Fruit fly (Drosophila melanogaster) whole organism, prepupa: ENCODE measurements around the gene Rab8.

ENCODE experiments used
- CG10631 ChIP-seq: fragments of 200-800 bp; sonication (Bioruptor generic); optimal IDR thresholded peaks from 2 replicates; lab custom pipeline; 2016; ENCODE audit warnings: missing biosample characterization, missing genetic modification characterization
- CG10669 ChIP-seq: fragments of 200-800 bp; sonication (Bioruptor generic); optimal IDR thresholded peaks from 3 replicates; lab custom pipeline; 2018; ENCODE audit warnings: missing biosample characterization, mild to moderate bottlenecking, missing genetic modification characterization, moderate library complexity
- CG11762 ChIP-seq: fragments of 200-800 bp; sonication (Bioruptor generic); optimal IDR thresholded peaks from 3 replicates; lab custom pipeline; 2016; ENCODE audit warnings: missing biosample characterization, missing genetic modification characterization; ENCODE audit not compliant: insufficient read depth
- CG11902 ChIP-seq: fragments of 200-800 bp; sonication (Bioruptor generic); optimal IDR thresholded peaks from 3 replicates; lab custom pipeline; 2016; ENCODE audit warnings: missing biosample characterization, missing genetic modification characterization
- CG15336 ChIP-seq: fragments of 200-800 bp; sonication (Bioruptor generic); IDR thresholded peaks from 2 replicates; pipeline ENCODE4 v1.3.6; 2022; ENCODE audit warnings: missing biosample characterization, missing genetic modification characterization
- CG1621 ChIP-seq: fragments of 200-800 bp; sonication (Bioruptor generic); optimal IDR thresholded peaks from 3 replicates; lab custom pipeline; 2018; ENCODE audit warnings: missing biosample characterization, mild to moderate bottlenecking, missing genetic modification characterization
- CG16779 ChIP-seq: fragments of 200-800 bp; sonication (Bioruptor generic); optimal IDR thresholded peaks from 3 replicates; lab custom pipeline; 2017; ENCODE audit warnings: missing biosample characterization, mild to moderate bottlenecking, missing genetic modification characterization
- CG3032 ChIP-seq: fragments of 200-800 bp; optimal IDR thresholded peaks from 2 replicates; lab custom pipeline; 2019; ENCODE audit warnings: missing biosample characterization, mild to moderate bottlenecking, missing genetic modification characterization, moderate library complexity
- CG31627 ChIP-seq: fragments of 200-800 bp; sonication (Bioruptor generic); optimal IDR thresholded peaks from 3 replicates; lab custom pipeline; 2016; ENCODE audit warnings: missing biosample characterization, missing genetic modification characterization
- CG34406 ChIP-seq: fragments of 200-800 bp; sonication (Bioruptor generic); optimal IDR thresholded peaks from 3 replicates; lab custom pipeline; 2016; ENCODE audit warnings: missing biosample characterization, missing genetic modification characterization
- CG3919 ChIP-seq: fragments of 200-800 bp; sonication (Bioruptor generic); optimal IDR thresholded peaks from 3 replicates; lab custom pipeline; 2016; ENCODE audit warnings: missing biosample characterization, missing genetic modification characterization
- CG4318 ChIP-seq: fragments of 200-800 bp; sonication (Bioruptor generic); optimal IDR thresholded peaks from 3 replicates; lab custom pipeline; 2017; ENCODE audit warnings: missing biosample characterization, mild to moderate bottlenecking, missing genetic modification characterization
- CG6163 ChIP-seq: fragments of 200-800 bp; sonication (Bioruptor generic); IDR thresholded peaks from 3 replicates; pipeline ENCODE4 v1.3.6; 2022; ENCODE audit warnings: missing biosample characterization, missing genetic modification characterization
- CG6276 ChIP-seq: fragments of 200-800 bp; sonication (Bioruptor generic); optimal IDR thresholded peaks from 2 replicates; lab custom pipeline; 2017; ENCODE audit warnings: missing biosample characterization, mild to moderate bottlenecking, missing genetic modification characterization
- CG6792 ChIP-seq: fragments of 200-800 bp; sonication (Bioruptor generic); optimal IDR thresholded peaks from 3 replicates; lab custom pipeline; 2016; ENCODE audit warnings: missing biosample characterization, missing genetic modification characterization
- CG6854 ChIP-seq: fragments of 200-800 bp; sonication (Bioruptor generic); optimal IDR thresholded peaks from 2 replicates; lab custom pipeline; 2017; ENCODE audit warnings: missing biosample characterization, mild to moderate bottlenecking, missing genetic modification characterization
- CG7368 ChIP-seq: fragments of 200-800 bp; sonication (Bioruptor generic); optimal IDR thresholded peaks from 3 replicates; lab custom pipeline; 2016; ENCODE audit warnings: missing biosample characterization, missing genetic modification characterization
- CG8119 ChIP-seq: fragments of 200-800 bp; sonication (Bioruptor generic); IDR thresholded peaks from 3 replicates; pipeline ENCODE4 v1.3.6; 2022; ENCODE audit warnings: missing biosample characterization, missing genetic modification characterization
- CG8319 ChIP-seq: fragments of 200-800 bp; sonication (Bioruptor generic); optimal IDR thresholded peaks from 3 replicates; lab custom pipeline; 2016; ENCODE audit warnings: missing biosample characterization, missing genetic modification characterization
- CG8632 ChIP-seq: fragments of 200-800 bp; sonication (Bioruptor generic); optimal IDR thresholded peaks from 3 replicates; lab custom pipeline; 2016; ENCODE audit warnings: missing biosample characterization, missing genetic modification characterization
- CG9139 ChIP-seq: fragments of 200-800 bp; sonication (Bioruptor generic); optimal IDR thresholded peaks from 3 replicates; lab custom pipeline; 2017; ENCODE audit warnings: missing biosample characterization, mild to moderate bottlenecking, missing genetic modification characterization
- Eip75B ChIP-seq: fragments of 200-800 bp; sonication (Bioruptor generic); optimal IDR thresholded peaks from 3 replicates; lab custom pipeline; 2016; ENCODE audit warnings: missing biosample characterization, missing genetic modification characterization
- Eip78C ChIP-seq: fragments of 200-800 bp; sonication (Bioruptor generic); peaks from one replicate; lab custom pipeline; 2016; ENCODE audit warnings: missing biosample characterization, missing genetic modification characterization
- Eip93F ChIP-seq: fragments of 200-800 bp; sonication (Bioruptor generic); optimal IDR thresholded peaks from 2 replicates; lab custom pipeline; 2016; ENCODE audit warnings: missing biosample characterization, mild to moderate bottlenecking, missing genetic modification characterization
- Ets96B ChIP-seq: fragments of 200-800 bp; optimal IDR thresholded peaks from 2 replicates; lab custom pipeline; 2019; ENCODE audit warnings: missing biosample characterization, mild to moderate bottlenecking, missing genetic modification characterization, moderate library complexity
- Gug ChIP-seq: fragments of 200-800 bp; sonication (Bioruptor generic); IDR thresholded peaks from 2 replicates; pipeline ENCODE4 v1.3.6; 2022; ENCODE audit warnings: missing biosample characterization, missing genetic modification characterization
- Hr39 ChIP-seq: fragments of 200-800 bp; sonication (Bioruptor generic); optimal IDR thresholded peaks from 2 replicates; lab custom pipeline; 2016; ENCODE audit warnings: missing biosample characterization, missing genetic modification characterization
- Lpt ChIP-seq: fragments of 200-800 bp; sonication (Bioruptor generic); optimal IDR thresholded peaks from 3 replicates; lab custom pipeline; 2016; ENCODE audit warnings: missing biosample characterization, missing genetic modification characterization
- Met ChIP-seq: fragments of 200-800 bp; sonication (Bioruptor generic); optimal IDR thresholded peaks from 3 replicates; lab custom pipeline; 2016; ENCODE audit warnings: missing biosample characterization, missing genetic modification characterization
- OdsH ChIP-seq: fragments of 200-800 bp; sonication (Bioruptor generic); optimal IDR thresholded peaks from 3 replicates; lab custom pipeline; 2016; ENCODE audit warnings: missing biosample characterization, missing genetic modification characterization
- Smox ChIP-seq: fragments of 200-800 bp; sonication (Bioruptor generic); optimal IDR thresholded peaks from 3 replicates; lab custom pipeline; 2016; ENCODE audit warnings: missing biosample characterization, missing genetic modification characterization
- Sox102F ChIP-seq: fragments of 200-800 bp; sonication (Bioruptor generic); optimal IDR thresholded peaks from 2 replicates; lab custom pipeline; 2016; ENCODE audit warnings: missing biosample characterization, mild to moderate bottlenecking, missing genetic modification characterization
- Sox14 ChIP-seq: fragments of 200-800 bp; sonication (Bioruptor generic); optimal IDR thresholded peaks from 3 replicates; lab custom pipeline; 2016; ENCODE audit warnings: missing biosample characterization, missing genetic modification characterization
- achi ChIP-seq: fragments of 200-800 bp; sonication (Bioruptor generic); optimal IDR thresholded peaks from 3 replicates; lab custom pipeline; 2016; ENCODE audit warnings: missing biosample characterization, missing genetic modification characterization
- cyc ChIP-seq: fragments of 200-800 bp; sonication (Bioruptor generic); optimal IDR thresholded peaks from 3 replicates; lab custom pipeline; 2016; ENCODE audit warnings: missing biosample characterization, missing genetic modification characterization
- dsx ChIP-seq: fragments of 200-800 bp; optimal IDR thresholded peaks from 3 replicates; lab custom pipeline; 2019; ENCODE audit warnings: missing biosample characterization, mild to moderate bottlenecking, missing genetic modification characterization, moderate library complexity; ENCODE audit not compliant: poor library complexity, severe bottlenecking
- eg ChIP-seq: fragments of 200-800 bp; sonication (Bioruptor generic); IDR thresholded peaks from 3 replicates; pipeline ENCODE4 v1.3.6; 2022; ENCODE audit warnings: missing biosample characterization, missing genetic modification characterization
- esn ChIP-seq: fragments of 200-800 bp; sonication (Bioruptor generic); optimal IDR thresholded peaks from 2 replicates; lab custom pipeline; 2016; ENCODE audit warnings: missing biosample characterization, mild to moderate bottlenecking, missing genetic modification characterization, moderate library complexity
- net ChIP-seq: fragments of 200-800 bp; sonication (Bioruptor generic); optimal IDR thresholded peaks from 3 replicates; lab custom pipeline; 2016; ENCODE audit warnings: missing biosample characterization, missing genetic modification characterization
- salr ChIP-seq, 2 experiments: fragments of 200-800 bp; sonication (Bioruptor generic); optimal IDR thresholded peaks; 3 replicates each; lab custom pipeline; 2016 to 2018; ENCODE audit warnings: missing biosample characterization in 2 of 2, missing genetic modification characterization in 2 of 2, mild to moderate bottlenecking in 1 of 2
- spab ChIP-seq: fragments of 200-800 bp; sonication (Bioruptor generic); optimal IDR thresholded peaks from 2 replicates; lab custom pipeline; 2017; ENCODE audit warnings: missing biosample characterization, mild to moderate bottlenecking, missing genetic modification characterization, missing genetic modification reagents
- ss ChIP-seq, 2 experiments: fragments of 200-800 bp; sonication (Bioruptor generic); optimal IDR thresholded peaks; 2 replicates in 1 of 2; 3 replicates in 1 of 2; lab custom pipeline; 2017 to 2018; ENCODE audit warnings: mild to moderate bottlenecking in 2 of 2, missing biosample characterization in 2 of 2, missing genetic modification characterization in 2 of 2, moderate library complexity in 1 of 2
- svp ChIP-seq: fragments of 200-800 bp; sonication (Bioruptor generic); peaks from one replicate; lab custom pipeline; 2016; ENCODE audit warnings: missing biosample characterization, missing genetic modification characterization
- topi ChIP-seq: fragments of 200-800 bp; sonication (Bioruptor generic); optimal IDR thresholded peaks from 3 replicates; lab custom pipeline; 2016; ENCODE audit warnings: missing biosample characterization, missing genetic modification characterization
- vri ChIP-seq: fragments of 200-800 bp; sonication (Bioruptor generic); optimal IDR thresholded peaks from 3 replicates; lab custom pipeline; 2016; ENCODE audit warnings: missing biosample characterization, mild to moderate bottlenecking, missing genetic modification characterization

The Rab8 gene

DNA sequence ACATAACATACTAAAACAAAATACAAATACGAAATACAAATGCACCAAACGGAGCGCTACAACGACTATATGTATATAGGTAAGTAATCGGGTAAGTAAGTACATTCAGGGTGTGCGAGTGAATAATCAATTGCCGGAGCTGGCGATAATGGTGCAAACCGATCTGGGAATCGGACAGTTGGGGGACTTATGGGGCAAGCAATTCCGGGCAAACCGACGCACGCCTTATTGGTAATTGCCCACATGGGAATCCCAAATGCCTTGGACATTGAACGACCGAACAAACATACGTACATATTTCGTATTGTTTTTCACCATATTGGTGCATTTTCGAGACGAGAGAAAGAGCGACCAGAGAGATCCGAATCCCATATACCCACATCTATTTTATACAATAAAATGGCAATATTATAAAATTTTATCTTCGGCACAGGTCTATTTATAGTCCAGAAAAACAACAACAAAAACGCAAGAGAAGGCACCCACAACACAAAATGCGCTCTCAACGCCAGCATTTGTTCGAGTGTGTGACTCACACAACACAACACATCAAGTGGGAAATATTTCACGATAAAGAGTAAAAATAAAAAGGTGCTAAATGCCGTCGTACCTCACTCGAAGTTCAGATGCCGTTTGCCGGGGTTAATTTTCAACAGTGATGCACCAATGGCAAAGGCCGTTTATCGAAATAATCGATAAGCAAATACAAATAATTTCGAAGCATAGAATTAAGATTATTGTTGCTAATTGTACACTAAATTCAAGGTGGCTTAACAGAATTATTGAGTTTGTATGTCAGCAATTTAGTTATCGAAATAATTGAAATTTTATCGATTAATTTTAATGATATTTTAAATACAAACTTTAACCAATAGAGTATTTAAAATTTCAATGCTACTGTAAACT, 29.6 kb upstream of the Rab8 start:
- no peak for TF ChIP-seq CG6276 (GFP tag; lab: Kevin White, UChicago)
- TF ChIP-seq dsx (GFP tag; lab: Kevin White, UChicago), result no peak
- TF ChIP-seq ss (GFP tag; optimal IDR thresholded peaks at IDR 0.05; lab: Kevin White, UChicago), result peak in 1 of 2 experiments; percentile 30
- no peak for TF ChIP-seq CG15336 (GFP tag; lab: Robert Waterston, UW)
- TF ChIP-seq CG6854 (GFP tag; lab: Kevin White, UChicago), result no peak
- no peak for TF ChIP-seq CG7368 (GFP tag; lab: Kevin White, UChicago)
- peak; percentile 15 for TF ChIP-seq CG16779 (tag; lab: Kevin White, UChicago)
- no peak for TF ChIP-seq achi
- no peak for TF ChIP-seq Sox14 (GFP tag; lab: Kevin White, UChicago)
- no peak for TF ChIP-seq cyc (GFP tag; lab: Kevin White, UChicago)
- no peak for TF ChIP-seq CG6163 (GFP tag; lab: Robert Waterston, UW)
- TF ChIP-seq vri, result peak; percentile 52
- no peak for TF ChIP-seq OdsH (GFP tag; lab: Kevin White, UChicago)
- TF ChIP-seq salr (GFP tag; optimal IDR thresholded peaks at IDR 0.05; lab: Kevin White, UChicago), result no peak
- peak; percentile 70 for TF ChIP-seq Eip93F (GFP tag; lab: Kevin White, UChicago)
- peak; percentile 26 for TF ChIP-seq Met (GFP tag; lab: Kevin White, UChicago)
- TF ChIP-seq CG11902 (GFP tag; lab: Kevin White, UChicago), result no peak
- peak; percentile 71 for TF ChIP-seq svp (GFP tag; lab: Kevin White, UChicago)
- no peak for TF ChIP-seq CG8119
- TF ChIP-seq Sox102F (GFP tag; lab: Kevin White, UChicago), result no peak
- TF ChIP-seq Ets96B, result no peak
- no peak for TF ChIP-seq CG10631 (GFP tag; lab: Kevin White, UChicago)
- TF ChIP-seq net (GFP tag; lab: Kevin White, UChicago), result no peak
- no peak for TF ChIP-seq Smox (GFP tag; lab: Kevin White, UChicago)
- TF ChIP-seq esn (GFP tag; lab: Kevin White, UChicago), result peak; percentile 26
- no peak for TF ChIP-seq CG9139
- peak; percentile 12 for TF ChIP-seq Hr39 (GFP tag; lab: Kevin White, UChicago)
- peak; percentile 27 for TF ChIP-seq CG31627 (GFP tag; lab: Kevin White, UChicago)
- no peak for TF ChIP-seq spab (GFP tag; lab: Kevin White, UChicago)
- TF ChIP-seq Eip78C (GFP tag; lab: Kevin White, UChicago), result peak; percentile 13

DNA sequence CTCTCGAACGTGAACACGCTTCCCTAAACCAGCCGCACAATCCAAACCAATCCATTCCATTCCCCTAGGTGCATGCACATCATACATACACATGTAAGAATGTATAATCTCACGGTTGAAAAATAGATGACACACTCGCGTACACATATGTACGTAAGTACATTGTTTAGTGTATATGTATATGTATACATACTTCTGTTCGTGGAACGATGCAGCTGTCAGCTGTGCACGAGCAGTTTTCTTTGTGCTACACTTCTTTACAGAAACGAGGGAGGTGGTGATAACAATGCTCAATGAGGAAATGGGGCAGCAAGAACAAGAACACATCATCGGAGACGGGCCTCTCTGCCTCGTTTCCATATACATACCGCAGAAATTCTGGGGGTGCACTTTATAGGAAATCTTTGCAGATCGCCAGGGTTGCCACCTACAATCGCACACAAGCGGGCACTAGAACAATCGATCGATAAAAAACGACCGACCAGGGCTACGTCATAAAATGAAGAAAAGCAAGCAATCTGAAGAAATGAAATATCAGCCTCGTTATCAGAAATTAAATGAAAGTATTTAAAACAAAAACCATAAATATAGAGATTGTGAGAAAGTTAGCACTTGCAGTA, 28.5 kb upstream of the Rab8 start:
- TF ChIP-seq CG11762 (GFP tag; lab: Kevin White, UChicago), result no peak
- no peak for TF ChIP-seq CG6854 (GFP tag; lab: Kevin White, UChicago)
- TF ChIP-seq CG6163 (GFP tag; lab: Robert Waterston, UW), result peak; percentile 18; the same call in 1 of the 3 replicates
- TF ChIP-seq CG8319, result no peak
- TF ChIP-seq CG10669 (GFP tag; lab: Kevin White, UChicago), result no peak
- no peak for TF ChIP-seq CG8119
- no peak for TF ChIP-seq topi (GFP tag; lab: Kevin White, UChicago)
- no peak for TF ChIP-seq CG6276 (GFP tag; lab: Kevin White, UChicago)
- no peak for TF ChIP-seq salr (GFP tag; optimal IDR thresholded peaks at IDR 0.05; lab: Kevin White, UChicago)
- no peak for TF ChIP-seq CG8632
- no peak for TF ChIP-seq Ets96B
- no peak for TF ChIP-seq cyc (GFP tag; lab: Kevin White, UChicago)
- no peak for TF ChIP-seq Lpt (GFP tag; lab: Kevin White, UChicago)
- no peak for TF ChIP-seq CG4318 (GFP tag; lab: Kevin White, UChicago)
- TF ChIP-seq vri, result peak; percentile 46
- TF ChIP-seq CG7368 (GFP tag; lab: Kevin White, UChicago), result no peak
- TF ChIP-seq Gug (GFP tag; lab: Robert Waterston, UW), result no peak
- peak; percentile 3 for TF ChIP-seq CG10631 (GFP tag; lab: Kevin White, UChicago)
- TF ChIP-seq eg (GFP tag; lab: Robert Waterston, UW), result no peak
- no peak for TF ChIP-seq spab (GFP tag; lab: Kevin White, UChicago)
- TF ChIP-seq CG6792 (GFP tag; lab: Kevin White, UChicago), result no peak
- TF ChIP-seq Eip93F (GFP tag; lab: Kevin White, UChicago), result no peak
- TF ChIP-seq Hr39 (GFP tag; lab: Kevin White, UChicago), result no peak
- TF ChIP-seq CG3032 (tag; lab: Kevin White, UChicago), result no peak
- TF ChIP-seq CG9139, result no peak
- no peak for TF ChIP-seq CG1621 (tag; lab: Kevin White, UChicago)
- no peak for TF ChIP-seq achi
- no peak for TF ChIP-seq CG3919 (GFP tag; lab: Kevin White, UChicago)
- no peak for TF ChIP-seq CG11902 (GFP tag; lab: Kevin White, UChicago)
- no peak for TF ChIP-seq CG34406 (GFP tag; lab: Kevin White, UChicago)
- TF ChIP-seq Eip75B (GFP tag; lab: Kevin White, UChicago), result peak; percentile 18
- TF ChIP-seq Eip78C (GFP tag; lab: Kevin White, UChicago), result peak; percentile 62
